Fruit fly (Drosophila melanogaster) whole organism, embryonic: Measurements from ENCODE around the gene Sec20.

Experiments
- Bdp1 ChIP-seq: fragments of 200-800 bp; sonication (Bioruptor generic); optimal IDR thresholded peaks from 3 replicates; lab custom pipeline; 2016; ENCODE audit warnings: missing biosample characterization, missing genetic modification characterization
- C15 ChIP-seq: fragments of 200-800 bp; sonication (Bioruptor generic); IDR thresholded peaks from 3 replicates; pipeline ENCODE4 v1.3.6; 2022; ENCODE audit warnings: missing biosample characterization, missing genetic modification characterization
- CG10321 ChIP-seq: fragments of 200-800 bp; sonication (Bioruptor generic); IDR thresholded peaks from 2 replicates; pipeline ENCODE4 v1.3.6; 2022; ENCODE audit warnings: missing biosample characterization, missing genetic modification characterization
- CG12769 ChIP-seq: fragments of 200-800 bp; sonication (Bioruptor generic); optimal IDR thresholded peaks from 2 replicates; lab custom pipeline; 2019; ENCODE audit warnings: missing biosample characterization, mild to moderate bottlenecking, missing genetic modification characterization, moderate library complexity
- CG12942 ChIP-seq: fragments of 200-800 bp; sonication (Bioruptor generic); optimal IDR thresholded peaks from 3 replicates; lab custom pipeline; 2016; ENCODE audit warnings: missing biosample characterization, missing genetic modification characterization
- CG13424 ChIP-seq: fragments of 200-800 bp; sonication (Bioruptor generic); optimal IDR thresholded peaks from 2 replicates; lab custom pipeline; 2019; ENCODE audit warnings: missing biosample characterization, mild to moderate bottlenecking, missing genetic modification characterization, moderate library complexity
- CG13894 ChIP-seq: fragments of 200-800 bp; sonication (Bioruptor generic); optimal IDR thresholded peaks from 3 replicates; lab custom pipeline; 2018; ENCODE audit warnings: missing biosample characterization, mild to moderate bottlenecking, missing genetic modification characterization, moderate library complexity
- CG15601 ChIP-seq: fragments of 200-800 bp; sonication (Bioruptor generic); optimal IDR thresholded peaks from 3 replicates; lab custom pipeline; 2019; ENCODE audit warnings: missing biosample characterization, mild to moderate bottlenecking, missing genetic modification characterization, moderate library complexity
- CG17359 ChIP-seq: fragments of 200-800 bp; sonication (Bioruptor generic); optimal IDR thresholded peaks from 3 replicates; lab custom pipeline; 2018; ENCODE audit warnings: missing biosample characterization, mild to moderate bottlenecking, missing genetic modification characterization, moderate library complexity
- CG17912 ChIP-seq: fragments of 200-800 bp; sonication (Bioruptor generic); optimal IDR thresholded peaks from 2 replicates; lab custom pipeline; 2018; ENCODE audit warnings: missing biosample characterization, mild to moderate bottlenecking, missing genetic modification characterization
- CG18476 ChIP-seq: fragments of 200-800 bp; sonication (Bioruptor generic); optimal IDR thresholded peaks from 2 replicates; lab custom pipeline; 2016; ENCODE audit warnings: missing biosample characterization, mild to moderate bottlenecking, missing genetic modification characterization
- CG18619 ChIP-seq: fragments of 200-800 bp; sonication (Bioruptor generic); optimal IDR thresholded peaks from 3 replicates; lab custom pipeline; 2017; ENCODE audit warnings: missing biosample characterization, mild to moderate bottlenecking, missing genetic modification characterization
- CG2120 ChIP-seq: fragments of 200-800 bp; sonication (Bioruptor generic); optimal IDR thresholded peaks from 3 replicates; lab custom pipeline; 2016; ENCODE audit warnings: missing biosample characterization, missing genetic modification characterization
- CG2875 ChIP-seq: fragments of 200-800 bp; sonication (Bioruptor generic); optimal IDR thresholded peaks from 2 replicates; lab custom pipeline; 2017; ENCODE audit warnings: missing biosample characterization, mild to moderate bottlenecking, missing genetic modification characterization, missing genetic modification reagents
- CG6254 ChIP-seq: fragments of 200-800 bp; sonication (Bioruptor generic); optimal IDR thresholded peaks from 3 replicates; lab custom pipeline; 2017; ENCODE audit warnings: mild to moderate bottlenecking, missing biosample characterization, missing genetic modification reagents, missing genetic modification characterization
- CG7271 ChIP-seq: fragments of 200-800 bp; sonication (Bioruptor generic); optimal IDR thresholded peaks from 2 replicates; lab custom pipeline; 2018; ENCODE audit warnings: missing biosample characterization, mild to moderate bottlenecking, missing genetic modification characterization, moderate library complexity
- CG8924 ChIP-seq: fragments of 200-800 bp; optimal IDR thresholded peaks from 3 replicates; lab custom pipeline; 2019; ENCODE audit warnings: missing biosample characterization, mild to moderate bottlenecking, missing genetic modification characterization, moderate library complexity
- CG9727 ChIP-seq: fragments of 200-800 bp; sonication (Bioruptor generic); optimal IDR thresholded peaks from 3 replicates; lab custom pipeline; 2017; ENCODE audit warnings: missing biosample characterization, mild to moderate bottlenecking, missing genetic modification characterization
- CoRest ChIP-seq: fragments of 200-800 bp; sonication (Bioruptor generic); optimal IDR thresholded peaks from 3 replicates; lab custom pipeline; 2018; ENCODE audit warnings: missing biosample characterization, mild to moderate bottlenecking, missing genetic modification characterization, moderate library complexity
- D19B ChIP-seq: fragments of 200-800 bp; sonication (Bioruptor generic); optimal IDR thresholded peaks from 2 replicates; lab custom pipeline; 2017; ENCODE audit warnings: missing biosample characterization, mild to moderate bottlenecking, missing genetic modification characterization
- Dref ChIP-seq: fragments of 200-800 bp; sonication (Bioruptor generic); IDR thresholded peaks from 2 replicates; pipeline ENCODE4 v1.3.6; 2022; ENCODE audit warnings: missing biosample characterization, missing genetic modification characterization
- Ets65A ChIP-seq: fragments of 200-800 bp; sonication (Bioruptor generic); peaks from one replicate; lab custom pipeline; 2016; ENCODE audit warnings: missing biosample characterization, missing genetic modification characterization
- Fer1 ChIP-seq: fragments of 200-800 bp; sonication (Bioruptor generic); optimal IDR thresholded peaks from 2 replicates; lab custom pipeline; 2017; ENCODE audit warnings: missing biosample characterization, mild to moderate bottlenecking, missing genetic modification characterization
- H2.0 ChIP-seq: fragments of 200-800 bp; sonication (Bioruptor generic); IDR thresholded peaks from 2 replicates; pipeline ENCODE4 v1.3.6; 2022; ENCODE audit warnings: missing biosample characterization, missing genetic modification characterization
- Hey ChIP-seq: fragments of 200-800 bp; sonication (Bioruptor generic); optimal IDR thresholded peaks from 3 replicates; lab custom pipeline; 2018; ENCODE audit warnings: missing biosample characterization, mild to moderate bottlenecking, missing genetic modification characterization
- Hmx ChIP-seq: fragments of 200-800 bp; sonication (Bioruptor generic); optimal IDR thresholded peaks from 2 replicates; lab custom pipeline; 2016; ENCODE audit warnings: missing biosample characterization, missing genetic modification characterization
- NFAT ChIP-seq: fragments of 200-800 bp; sonication (Bioruptor generic); IDR thresholded peaks from 2 replicates; pipeline ENCODE4 v1.3.6; 2022; ENCODE audit warnings: missing biosample characterization, missing genetic modification characterization
- PHDP ChIP-seq: fragments of 200-800 bp; sonication (Bioruptor generic); optimal IDR thresholded peaks from 3 replicates; lab custom pipeline; 2018; ENCODE audit warnings: missing biosample characterization, mild to moderate bottlenecking, missing genetic modification characterization, moderate library complexity
- Side ChIP-seq: fragments of 200-800 bp; sonication (Bioruptor generic); optimal IDR thresholded peaks from 2 replicates; lab custom pipeline; 2016; ENCODE audit warnings: missing biosample characterization, missing genetic modification characterization
- ac ChIP-seq: fragments of 200-800 bp; sonication (Bioruptor generic); optimal IDR thresholded peaks from 3 replicates; lab custom pipeline; 2017; ENCODE audit warnings: missing biosample characterization, mild to moderate bottlenecking, missing genetic modification characterization
- aop ChIP-seq: fragments of 200-800 bp; sonication (Bioruptor generic); IDR thresholded peaks from 2 replicates; pipeline ENCODE4 v1.3.6; 2022; ENCODE audit warnings: missing biosample characterization, missing genetic modification characterization
- az2 ChIP-seq: fragments of 200-800 bp; sonication (Bioruptor generic); optimal IDR thresholded peaks from 3 replicates; lab custom pipeline; 2016; ENCODE audit warnings: missing biosample characterization, missing genetic modification characterization
- bowl ChIP-seq: fragments of 200-800 bp; sonication (Bioruptor generic); IDR thresholded peaks from 2 replicates; pipeline ENCODE4 v1.3.6; 2022; ENCODE audit warnings: missing biosample characterization, missing genetic modification characterization
- cad ChIP-seq: fragments of >200 bp; optimal IDR thresholded peaks from 2 replicates; lab custom pipeline; 2017; ENCODE audit warnings: missing biosample characterization, missing genetic modification characterization
- cg ChIP-seq: fragments of 200-800 bp; sonication (Bioruptor generic); optimal IDR thresholded peaks from 3 replicates; lab custom pipeline; 2019; ENCODE audit warnings: missing biosample characterization, mild to moderate bottlenecking, missing genetic modification characterization, moderate library complexity
- danr ChIP-seq: fragments of 200-800 bp; sonication (Bioruptor generic); IDR thresholded peaks from 2 replicates; pipeline ENCODE4 v1.3.6; 2022; ENCODE audit warnings: missing biosample characterization, missing genetic modification characterization
- hb ChIP-seq: fragments of 200-800 bp; sonication (Bioruptor generic); IDR thresholded peaks from 3 replicates; pipeline ENCODE4 v1.3.6; 2022; ENCODE audit warnings: missing biosample characterization, missing genetic modification characterization; ENCODE audit not compliant: partially characterized antibody
- kni ChIP-seq: fragments of 200-800 bp; sonication (Bioruptor generic); optimal IDR thresholded peaks from 3 replicates; lab custom pipeline; 2017; ENCODE audit warnings: mild to moderate bottlenecking, missing biosample characterization, missing genetic modification reagents, missing genetic modification characterization
- lab ChIP-seq: fragments of 200-800 bp; sonication (Bioruptor generic); optimal IDR thresholded peaks from 3 replicates; lab custom pipeline; 2017; ENCODE audit warnings: missing biosample characterization, missing genetic modification characterization, mild to moderate bottlenecking, moderate library complexity, missing genetic modification reagents
- mam ChIP-seq: fragments of 200-800 bp; sonication (Bioruptor generic); optimal IDR thresholded peaks from 3 replicates; lab custom pipeline; 2016; ENCODE audit warnings: missing biosample characterization, missing genetic modification characterization
- nmo ChIP-seq: fragments of 200-800 bp; sonication (Bioruptor generic); optimal IDR thresholded peaks from 2 replicates; lab custom pipeline; 2018; ENCODE audit warnings: missing biosample characterization, mild to moderate bottlenecking, missing genetic modification characterization, moderate library complexity
- oc ChIP-seq: fragments of 200-800 bp; sonication (Bioruptor generic); optimal IDR thresholded peaks from 2 replicates; lab custom pipeline; 2018; ENCODE audit warnings: missing biosample characterization, mild to moderate bottlenecking, missing genetic modification characterization, moderate library complexity
- pita ChIP-seq: fragments of 200-800 bp; sonication (Bioruptor generic); optimal IDR thresholded peaks from 2 replicates; lab custom pipeline; 2017; ENCODE audit warnings: missing biosample characterization, mild to moderate bottlenecking, missing genetic modification characterization
- pnt ChIP-seq: fragments of 200-800 bp; sonication (Bioruptor generic); optimal IDR thresholded peaks from 3 replicates; lab custom pipeline; 2016; ENCODE audit warnings: missing biosample characterization, missing genetic modification characterization
- pum ChIP-seq: fragments of 200-800 bp; sonication (Bioruptor generic); optimal IDR thresholded peaks from 2 replicates; lab custom pipeline; 2016; ENCODE audit warnings: missing biosample characterization, missing genetic modification characterization
- seq ChIP-seq: fragments of 200-800 bp; sonication (Bioruptor generic); IDR thresholded peaks from 2 replicates; pipeline ENCODE4 v1.3.6; 2022; ENCODE audit warnings: missing biosample characterization, missing genetic modification characterization
- sr ChIP-seq: fragments of 200-800 bp; sonication (Bioruptor generic); IDR thresholded peaks from 3 replicates; pipeline ENCODE4 v1.3.6; 2022; ENCODE audit warnings: missing biosample characterization, missing genetic modification characterization
- ssp ChIP-seq: fragments of 200-800 bp; sonication (Bioruptor generic); IDR thresholded peaks from 2 replicates; pipeline ENCODE4 v1.3.6; 2022; ENCODE audit warnings: missing biosample characterization, missing genetic modification characterization
- sug ChIP-seq: fragments of 200-800 bp; optimal IDR thresholded peaks from 2 replicates; lab custom pipeline; 2019; ENCODE audit warnings: missing biosample characterization, mild to moderate bottlenecking, missing genetic modification characterization, moderate library complexity
- tna ChIP-seq: fragments of 200-800 bp; sonication (Bioruptor generic); IDR thresholded peaks from 2 replicates; pipeline ENCODE4 v1.3.6; 2022; ENCODE audit warnings: missing biosample characterization, missing genetic modification characterization; ENCODE audit not compliant: partially characterized antibody
- wek ChIP-seq: fragments of 200-800 bp; sonication (Bioruptor generic); optimal IDR thresholded peaks from 3 replicates; lab custom pipeline; 2018; ENCODE audit warnings: missing biosample characterization, mild to moderate bottlenecking, missing genetic modification characterization, moderate library complexity
- yki ChIP-seq: fragments of >200 bp; optimal IDR thresholded peaks from 3 replicates; lab custom pipeline; 2018

The Sec20 gene

dm6 chr3R:5824456-5824855, at the start of gene Sec20, which contains the start of gene dgrn (continued):
- no peak for TF ChIP-seq aop
- TF ChIP-seq pita (GFP tag; lab: Kevin White, UChicago), result no peak
- peak; percentile 50 for TF ChIP-seq CG7271 (tag; lab: Kevin White, UChicago)
- TF ChIP-seq CG13894 (tag; lab: Kevin White, UChicago), result peak; percentile 58
- TF ChIP-seq seq, result no peak
- peak; percentile 70 for TF ChIP-seq az2 (GFP tag; lab: Kevin White, UChicago)
- TF ChIP-seq kni (GFP tag; lab: Kevin White, UChicago), result no peak
- peak; percentile 73 for TF ChIP-seq CG8924 (tag; lab: Kevin White, UChicago)
- peak; percentile 84 for TF ChIP-seq CG2120 (GFP tag; lab: Kevin White, UChicago)
- peak; percentile 46 for TF ChIP-seq CG18619 (GFP tag; lab: Kevin White, UChicago)
- peak; percentile 41; the same call in 1 of the 2 replicates for TF ChIP-seq H2.0 (GFP tag; lab: Robert Waterston, UW)
- no peak for TF ChIP-seq wek
- no peak for TF ChIP-seq Bdp1 (GFP tag; lab: Kevin White, UChicago)
- TF ChIP-seq Side (GFP tag; lab: Kevin White, UChicago), result no peak
- peak; percentile 11 for TF ChIP-seq pnt (GFP tag; lab: Kevin White, UChicago)
- no peak for TF ChIP-seq CG10321 (GFP tag; lab: Robert Waterston, UW)
- TF ChIP-seq CoRest (tag; lab: Kevin White, UChicago), result peak; percentile 82
- TF ChIP-seq C15 (GFP tag; lab: Robert Waterston, UW), result no peak
- no peak; the same call in 1 of the 2 replicates for TF ChIP-seq ssp
- peak; percentile 79 for TF ChIP-seq sug (tag; lab: Kevin White, UChicago)
- TF ChIP-seq CG12769 (tag; lab: Kevin White, UChicago), result no peak
- no peak for TF ChIP-seq cg (GFP tag; lab: Kevin White, UChicago)
- TF ChIP-seq pum (GFP tag; lab: Kevin White, UChicago), result peak; percentile 4
- peak; percentile 74 for TF ChIP-seq CG13424
- peak; percentile 94 for TF ChIP-seq hb (GFP tag; lab: Robert Waterston, UW)
- no peak for TF ChIP-seq sr (GFP tag; lab: Robert Waterston, UW)
- peak; percentile 38 for TF ChIP-seq D19B (GFP tag; lab: Kevin White, UChicago)
- TF ChIP-seq oc (tag; lab: Kevin White, UChicago), result peak; percentile 26
- peak; percentile 59 for TF ChIP-seq Fer1 (GFP tag; lab: Kevin White, UChicago)
- TF ChIP-seq NFAT, result peak; percentile 74
- TF ChIP-seq Hey (tag; lab: Kevin White, UChicago), result no peak
- TF ChIP-seq Ets65A (GFP tag; lab: Kevin White, UChicago), result peak; percentile 92
- TF ChIP-seq CG17359 (tag; lab: Kevin White, UChicago), result peak; percentile 29
- peak; percentile 59 for TF ChIP-seq danr (GFP tag; lab: Robert Waterston, UW)
- no peak for TF ChIP-seq ac (GFP tag; lab: Kevin White, UChicago)
- peak; percentile 66 for TF ChIP-seq Dref (GFP tag; lab: Robert Waterston, UW)
- peak; percentile 77 for TF ChIP-seq PHDP (tag; lab: Kevin White, UChicago)
- peak; percentile 57 for TF ChIP-seq CG9727 (GFP tag; lab: Kevin White, UChicago)
- TF ChIP-seq CG18476, result peak; percentile 52
- TF ChIP-seq mam (GFP tag; lab: Kevin White, UChicago), result peak; percentile 51
- TF ChIP-seq Hmx (GFP tag; lab: Kevin White, UChicago), result no peak
- TF ChIP-seq tna (GFP tag; lab: Robert Waterston, UW), result peak; percentile 87
- TF ChIP-seq CG6254 (GFP tag; lab: Kevin White, UChicago), result no peak
- peak; percentile 83 for TF ChIP-seq nmo (GFP tag; lab: Kevin White, UChicago)
- peak; percentile 59 for TF ChIP-seq CG12942 (GFP tag; lab: Kevin White, UChicago)
- TF ChIP-seq CG15601 (tag; lab: Kevin White, UChicago), result peak; percentile 68
- TF ChIP-seq lab, result peak; percentile 71
- TF ChIP-seq yki (lab: Kevin White, UChicago), result no peak
- no peak for TF ChIP-seq CG2875 (GFP tag; lab: Kevin White, UChicago)
- TF ChIP-seq bowl (GFP tag; lab: Robert Waterston, UW), result no peak
- TF ChIP-seq cad (GFP tag; lab: Kevin White, UChicago), result no peak
- TF ChIP-seq CG17912 (GFP tag; lab: Kevin White, UChicago), result no peak
